Fruit fly (Drosophila melanogaster) whole organism, prepupa: ENCODE results near the gene CG42564.

Experiments used
- CG10631 ChIP-seq: fragments of 200-800 bp; sonication (Bioruptor generic); optimal IDR thresholded peaks from 2 replicates; lab custom pipeline; 2016; ENCODE audit warnings: missing biosample characterization, missing genetic modification characterization
- CG10669 ChIP-seq: fragments of 200-800 bp; sonication (Bioruptor generic); optimal IDR thresholded peaks from 3 replicates; lab custom pipeline; 2018; ENCODE audit warnings: missing biosample characterization, mild to moderate bottlenecking, missing genetic modification characterization, moderate library complexity
- CG11902 ChIP-seq: fragments of 200-800 bp; sonication (Bioruptor generic); optimal IDR thresholded peaks from 3 replicates; lab custom pipeline; 2016; ENCODE audit warnings: missing biosample characterization, missing genetic modification characterization
- CG15336 ChIP-seq: fragments of 200-800 bp; sonication (Bioruptor generic); IDR thresholded peaks from 2 replicates; pipeline ENCODE4 v1.3.6; 2022; ENCODE audit warnings: missing biosample characterization, missing genetic modification characterization
- CG1621 ChIP-seq: fragments of 200-800 bp; sonication (Bioruptor generic); optimal IDR thresholded peaks from 3 replicates; lab custom pipeline; 2018; ENCODE audit warnings: missing biosample characterization, mild to moderate bottlenecking, missing genetic modification characterization
- CG16779 ChIP-seq: fragments of 200-800 bp; sonication (Bioruptor generic); optimal IDR thresholded peaks from 3 replicates; lab custom pipeline; 2017; ENCODE audit warnings: missing biosample characterization, mild to moderate bottlenecking, missing genetic modification characterization
- CG3032 ChIP-seq: fragments of 200-800 bp; optimal IDR thresholded peaks from 2 replicates; lab custom pipeline; 2019; ENCODE audit warnings: missing biosample characterization, mild to moderate bottlenecking, missing genetic modification characterization, moderate library complexity
- CG31627 ChIP-seq: fragments of 200-800 bp; sonication (Bioruptor generic); optimal IDR thresholded peaks from 3 replicates; lab custom pipeline; 2016; ENCODE audit warnings: missing biosample characterization, missing genetic modification characterization
- CG3919 ChIP-seq: fragments of 200-800 bp; sonication (Bioruptor generic); optimal IDR thresholded peaks from 3 replicates; lab custom pipeline; 2016; ENCODE audit warnings: missing biosample characterization, missing genetic modification characterization
- CG4318 ChIP-seq: fragments of 200-800 bp; sonication (Bioruptor generic); optimal IDR thresholded peaks from 3 replicates; lab custom pipeline; 2017; ENCODE audit warnings: missing biosample characterization, mild to moderate bottlenecking, missing genetic modification characterization
- CG6163 ChIP-seq: fragments of 200-800 bp; sonication (Bioruptor generic); IDR thresholded peaks from 3 replicates; pipeline ENCODE4 v1.3.6; 2022; ENCODE audit warnings: missing biosample characterization, missing genetic modification characterization
- CG6276 ChIP-seq: fragments of 200-800 bp; sonication (Bioruptor generic); optimal IDR thresholded peaks from 2 replicates; lab custom pipeline; 2017; ENCODE audit warnings: missing biosample characterization, mild to moderate bottlenecking, missing genetic modification characterization
- CG6792 ChIP-seq: fragments of 200-800 bp; sonication (Bioruptor generic); optimal IDR thresholded peaks from 3 replicates; lab custom pipeline; 2016; ENCODE audit warnings: missing biosample characterization, missing genetic modification characterization
- CG6808 ChIP-seq: fragments of 200-800 bp; sonication (Bioruptor generic); optimal IDR thresholded peaks from 3 replicates; lab custom pipeline; 2017; ENCODE audit warnings: missing biosample characterization, missing genetic modification characterization, mild to moderate bottlenecking, moderate library complexity, missing genetic modification reagents
- CG6854 ChIP-seq: fragments of 200-800 bp; sonication (Bioruptor generic); optimal IDR thresholded peaks from 2 replicates; lab custom pipeline; 2017; ENCODE audit warnings: missing biosample characterization, mild to moderate bottlenecking, missing genetic modification characterization
- CG8119 ChIP-seq: fragments of 200-800 bp; sonication (Bioruptor generic); IDR thresholded peaks from 3 replicates; pipeline ENCODE4 v1.3.6; 2022; ENCODE audit warnings: missing biosample characterization, missing genetic modification characterization
- CG9139 ChIP-seq: fragments of 200-800 bp; sonication (Bioruptor generic); optimal IDR thresholded peaks from 3 replicates; lab custom pipeline; 2017; ENCODE audit warnings: missing biosample characterization, mild to moderate bottlenecking, missing genetic modification characterization
- Eip75B ChIP-seq: fragments of 200-800 bp; sonication (Bioruptor generic); optimal IDR thresholded peaks from 3 replicates; lab custom pipeline; 2016; ENCODE audit warnings: missing biosample characterization, missing genetic modification characterization
- Eip78C ChIP-seq: fragments of 200-800 bp; sonication (Bioruptor generic); peaks from one replicate; lab custom pipeline; 2016; ENCODE audit warnings: missing biosample characterization, missing genetic modification characterization
- Eip93F ChIP-seq: fragments of 200-800 bp; sonication (Bioruptor generic); optimal IDR thresholded peaks from 2 replicates; lab custom pipeline; 2016; ENCODE audit warnings: missing biosample characterization, mild to moderate bottlenecking, missing genetic modification characterization
- Ets21C ChIP-seq: fragments of 200-800 bp; sonication (Bioruptor generic); optimal IDR thresholded peaks from 3 replicates; lab custom pipeline; 2016; ENCODE audit warnings: missing biosample characterization, missing genetic modification characterization
- Ets96B ChIP-seq: fragments of 200-800 bp; optimal IDR thresholded peaks from 2 replicates; lab custom pipeline; 2019; ENCODE audit warnings: missing biosample characterization, mild to moderate bottlenecking, missing genetic modification characterization, moderate library complexity
- Gug ChIP-seq: fragments of 200-800 bp; sonication (Bioruptor generic); IDR thresholded peaks from 2 replicates; pipeline ENCODE4 v1.3.6; 2022; ENCODE audit warnings: missing biosample characterization, missing genetic modification characterization
- Hr39 ChIP-seq: fragments of 200-800 bp; sonication (Bioruptor generic); optimal IDR thresholded peaks from 2 replicates; lab custom pipeline; 2016; ENCODE audit warnings: missing biosample characterization, missing genetic modification characterization
- Hr4 ChIP-seq: fragments of 200-800 bp; sonication (Bioruptor generic); optimal IDR thresholded peaks from 3 replicates; lab custom pipeline; 2016; ENCODE audit warnings: missing biosample characterization, missing genetic modification characterization
- Met ChIP-seq: fragments of 200-800 bp; sonication (Bioruptor generic); optimal IDR thresholded peaks from 3 replicates; lab custom pipeline; 2016; ENCODE audit warnings: missing biosample characterization, missing genetic modification characterization
- OdsH ChIP-seq: fragments of 200-800 bp; sonication (Bioruptor generic); optimal IDR thresholded peaks from 3 replicates; lab custom pipeline; 2016; ENCODE audit warnings: missing biosample characterization, missing genetic modification characterization
- Smox ChIP-seq: fragments of 200-800 bp; sonication (Bioruptor generic); optimal IDR thresholded peaks from 3 replicates; lab custom pipeline; 2016; ENCODE audit warnings: missing biosample characterization, missing genetic modification characterization
- Sox102F ChIP-seq: fragments of 200-800 bp; sonication (Bioruptor generic); optimal IDR thresholded peaks from 2 replicates; lab custom pipeline; 2016; ENCODE audit warnings: missing biosample characterization, mild to moderate bottlenecking, missing genetic modification characterization
- Sox14 ChIP-seq: fragments of 200-800 bp; sonication (Bioruptor generic); optimal IDR thresholded peaks from 3 replicates; lab custom pipeline; 2016; ENCODE audit warnings: missing biosample characterization, missing genetic modification characterization
- acj6 ChIP-seq: fragments of 200-800 bp; sonication (Bioruptor generic); optimal IDR thresholded peaks from 3 replicates; lab custom pipeline; 2016; ENCODE audit warnings: missing biosample characterization, missing genetic modification characterization
- cyc ChIP-seq: fragments of 200-800 bp; sonication (Bioruptor generic); optimal IDR thresholded peaks from 3 replicates; lab custom pipeline; 2016; ENCODE audit warnings: missing biosample characterization, missing genetic modification characterization
- dac ChIP-seq: fragments of 200-800 bp; sonication (Bioruptor generic); optimal IDR thresholded peaks from 2 replicates; lab custom pipeline; 2017; ENCODE audit warnings: missing biosample characterization, mild to moderate bottlenecking, missing genetic modification characterization
- dsx ChIP-seq: fragments of 200-800 bp; optimal IDR thresholded peaks from 3 replicates; lab custom pipeline; 2019; ENCODE audit warnings: missing biosample characterization, mild to moderate bottlenecking, missing genetic modification characterization, moderate library complexity; ENCODE audit not compliant: poor library complexity, severe bottlenecking
- eg ChIP-seq: fragments of 200-800 bp; sonication (Bioruptor generic); IDR thresholded peaks from 3 replicates; pipeline ENCODE4 v1.3.6; 2022; ENCODE audit warnings: missing biosample characterization, missing genetic modification characterization
- esn ChIP-seq: fragments of 200-800 bp; sonication (Bioruptor generic); optimal IDR thresholded peaks from 2 replicates; lab custom pipeline; 2016; ENCODE audit warnings: missing biosample characterization, mild to moderate bottlenecking, missing genetic modification characterization, moderate library complexity
- fd85E ChIP-seq: fragments of 200-800 bp; sonication (Bioruptor generic); optimal IDR thresholded peaks from 3 replicates; lab custom pipeline; 2016; ENCODE audit warnings: missing biosample characterization, missing genetic modification characterization
- fkh ChIP-seq: fragments of 200-800 bp; sonication (Bioruptor generic); optimal IDR thresholded peaks from 3 replicates; lab custom pipeline; 2017; ENCODE audit warnings: missing biosample characterization, mild to moderate bottlenecking, missing genetic modification characterization, moderate library complexity
- net ChIP-seq: fragments of 200-800 bp; sonication (Bioruptor generic); optimal IDR thresholded peaks from 3 replicates; lab custom pipeline; 2016; ENCODE audit warnings: missing biosample characterization, missing genetic modification characterization
- salr ChIP-seq, 2 experiments: fragments of 200-800 bp; sonication (Bioruptor generic); optimal IDR thresholded peaks; 3 replicates each; lab custom pipeline; 2016 to 2018; ENCODE audit warnings: missing biosample characterization in 2 of 2, missing genetic modification characterization in 2 of 2, mild to moderate bottlenecking in 1 of 2
- spab ChIP-seq: fragments of 200-800 bp; sonication (Bioruptor generic); optimal IDR thresholded peaks from 2 replicates; lab custom pipeline; 2017; ENCODE audit warnings: missing biosample characterization, mild to moderate bottlenecking, missing genetic modification characterization, missing genetic modification reagents
- ss ChIP-seq, 2 experiments: fragments of 200-800 bp; sonication (Bioruptor generic); optimal IDR thresholded peaks; 2 replicates in 1 of 2; 3 replicates in 1 of 2; lab custom pipeline; 2017 to 2018; ENCODE audit warnings: mild to moderate bottlenecking in 2 of 2, missing biosample characterization in 2 of 2, missing genetic modification characterization in 2 of 2, moderate library complexity in 1 of 2
- svp ChIP-seq: fragments of 200-800 bp; sonication (Bioruptor generic); peaks from one replicate; lab custom pipeline; 2016; ENCODE audit warnings: missing biosample characterization, missing genetic modification characterization
- topi ChIP-seq: fragments of 200-800 bp; sonication (Bioruptor generic); optimal IDR thresholded peaks from 3 replicates; lab custom pipeline; 2016; ENCODE audit warnings: missing biosample characterization, missing genetic modification characterization
- vri ChIP-seq: fragments of 200-800 bp; sonication (Bioruptor generic); optimal IDR thresholded peaks from 3 replicates; lab custom pipeline; 2016; ENCODE audit warnings: missing biosample characterization, mild to moderate bottlenecking, missing genetic modification characterization

The CG42564 gene

dm6 chr3R:6401522-6401844 lies 27.2 kb downstream of the CG42564 start (continued):
- no peak for TF ChIP-seq Sox14
- TF ChIP-seq Eip93F (GFP tag; lab: Kevin White, UChicago): no peak
- no peak for TF ChIP-seq CG4318 (GFP tag; lab: Kevin White, UChicago)
- TF ChIP-seq CG9139: no peak
- peak; percentile 43 for TF ChIP-seq Sox102F
- TF ChIP-seq CG6276: no peak

dm6 chr3R:6402522-6403171 lies 28.4 kb downstream of the CG42564 start:
- TF ChIP-seq Ets96B (no peak), eg (GFP tag; lab: Robert Waterston, UW) (0 out of 3 replicates have a peak, but pooled peaks have one; percentile 28), dsx (GFP tag; lab: Kevin White, UChicago) (peak; percentile 21), acj6 (GFP tag; lab: Kevin White, UChicago) (no peak), fd85E (GFP tag; lab: Kevin White, UChicago) (no peak), CG10631 (GFP tag; lab: Kevin White, UChicago) (no peak), Hr39 (GFP tag; lab: Kevin White, UChicago) (no peak), Sox102F (peak; percentile 0), Gug (GFP tag; lab: Robert Waterston, UW) (no peak), svp (GFP tag; lab: Kevin White, UChicago) (peak; percentile 95), dac (GFP tag; lab: Kevin White, UChicago) (no peak), spab (peak; percentile 15), Smox (GFP tag; lab: Kevin White, UChicago) (no peak), CG1621 (tag; lab: Kevin White, UChicago) (peak; percentile 6), Ets21C (GFP tag; lab: Kevin White, UChicago) (no peak), CG6808 (GFP tag; lab: Kevin White, UChicago) (peak; percentile 10), ss (GFP tag; optimal IDR thresholded peaks at IDR 0.05; lab: Kevin White, UChicago) (peak; percentile 33 to 52), CG6163 (GFP tag; lab: Robert Waterston, UW) (peak; percentile 46; the same call in 1 of the 3 replicates), Eip78C (GFP tag; lab: Kevin White, UChicago) (peak; percentile 29), CG8119 (GFP tag; lab: Robert Waterston, UW) (0 out of 3 replicates have a peak, but pooled peaks have one; percentile 18), CG6854 (peak; percentile 44), CG9139 (peak; percentile 15), CG3919 (GFP tag; lab: Kevin White, UChicago) (no peak), OdsH (GFP tag; lab: Kevin White, UChicago) (no peak), Hr4 (GFP tag; lab: Kevin White, UChicago) (no peak), CG6792 (GFP tag; lab: Kevin White, UChicago) (no peak), Eip75B (GFP tag; lab: Kevin White, UChicago) (no peak), CG3032 (tag; lab: Kevin White, UChicago) (no peak), fkh (peak; percentile 28), CG6276 (no peak)

dm6 chr3R:6403674-6404073 lies 29.4 kb downstream of the CG42564 start:
- TF ChIP-seq CG11902 (GFP tag; lab: Kevin White, UChicago) (no peak), vri (peak; percentile 61)

dm6 chr3R:6404174-6404573 lies 29.9 kb downstream of the CG42564 start:
- peak; percentile 67 for TF ChIP-seq Met
- peak; percentile 80 for TF ChIP-seq Sox14
- peak; percentile 69 for TF ChIP-seq net (GFP tag; lab: Kevin White, UChicago)
- peak; percentile 78 for TF ChIP-seq acj6 (GFP tag; lab: Kevin White, UChicago)
- TF ChIP-seq CG10669: peak; percentile 64
- peak; percentile 59 for TF ChIP-seq Ets21C (GFP tag; lab: Kevin White, UChicago)
- TF ChIP-seq OdsH (GFP tag; lab: Kevin White, UChicago): peak; percentile 76
- peak; percentile 38 for TF ChIP-seq Sox102F
- peak; percentile 79 for TF ChIP-seq CG3919 (GFP tag; lab: Kevin White, UChicago)
- TF ChIP-seq esn (GFP tag; lab: Kevin White, UChicago): peak; percentile 74
- peak; percentile 71 for TF ChIP-seq Hr39 (GFP tag; lab: Kevin White, UChicago)
- TF ChIP-seq salr (GFP tag; optimal IDR thresholded peaks at IDR 0.05; lab: Kevin White, UChicago): peak; percentile 16 to 77
- peak; percentile 92 for TF ChIP-seq Eip78C (GFP tag; lab: Kevin White, UChicago)
- TF ChIP-seq svp (GFP tag; lab: Kevin White, UChicago): peak; percentile 84
- TF ChIP-seq CG16779 (tag; lab: Kevin White, UChicago): peak; percentile 53
- peak; percentile 73 for TF ChIP-seq cyc (GFP tag; lab: Kevin White, UChicago)
- TF ChIP-seq CG15336: peak; percentile 91
- no peak for TF ChIP-seq fd85E (GFP tag; lab: Kevin White, UChicago)
- TF ChIP-seq Eip93F (GFP tag; lab: Kevin White, UChicago): no peak
- TF ChIP-seq eg (GFP tag; lab: Robert Waterston, UW): peak; percentile 93
- peak; percentile 75 for TF ChIP-seq topi
- TF ChIP-seq CG9139: no peak
- TF ChIP-seq CG31627: peak; percentile 79
